Fruit fly (Drosophila melanogaster) whole organism, pupa: ENCODE data around the gene CG7568.

Experiments
- CG9948 ChIP-seq: fragments of 200-800 bp; sonication (Bioruptor generic); optimal IDR thresholded peaks from 2 replicates; lab custom pipeline; 2018; ENCODE audit warnings: missing biosample characterization, mild to moderate bottlenecking, missing genetic modification characterization, moderate library complexity
- Pif1A ChIP-seq: fragments of 200-800 bp; sonication (Bioruptor generic); optimal IDR thresholded peaks from 3 replicates; lab custom pipeline; 2016; ENCODE audit warnings: missing biosample characterization, missing genetic modification characterization
- fd96Ca ChIP-seq: fragments of 200-800 bp; sonication (Bioruptor generic); IDR thresholded peaks from 3 replicates; pipeline ENCODE4 v1.3.6; 2022; ENCODE audit warnings: missing biosample characterization, missing genetic modification characterization
- rn ChIP-seq: fragments of 200-800 bp; sonication (Bioruptor generic); IDR thresholded peaks from 2 replicates; pipeline ENCODE4 v1.3.6; 2022; ENCODE audit warnings: missing biosample characterization, missing genetic modification characterization

- TF ChIP-seq Pif1A (GFP tag; lab: Kevin White, UChicago): no peak
- no peak for TF ChIP-seq fd96Ca (GFP tag; lab: Robert Waterston, UW)
- TF ChIP-seq CG9948 (tag; lab: Kevin White, UChicago): no peak
- TF ChIP-seq rn: no peak
These were observed 28.5 kb downstream of the CG7568 start for dm6 chr3R:29572040-29572648.
